Fruit fly (Drosophila melanogaster) whole organism, embryonic: Measurements from ENCODE around the gene CG18301.

Experiments
- Abd-B ChIP-seq: fragments of 200-800 bp; sonication (Bioruptor generic); optimal IDR thresholded peaks from 2 replicates; lab custom pipeline; 2018; ENCODE audit warnings: missing biosample characterization, mild to moderate bottlenecking, missing genetic modification characterization, moderate library complexity
- CG11723 ChIP-seq: fragments of 200-800 bp; sonication (Bioruptor generic); optimal IDR thresholded peaks from 2 replicates; lab custom pipeline; 2017; ENCODE audit warnings: missing biosample characterization, mild to moderate bottlenecking, missing genetic modification characterization
- CG13287 ChIP-seq: fragments of 200-800 bp; sonication (Bioruptor generic); IDR thresholded peaks from 2 replicates; pipeline ENCODE4 v1.3.6; 2022; ENCODE audit warnings: missing biosample characterization, missing genetic modification characterization; ENCODE audit not compliant: partially characterized antibody
- CG13624 ChIP-seq: fragments of 200-800 bp; sonication (Bioruptor generic); optimal IDR thresholded peaks from 2 replicates; lab custom pipeline; 2016; ENCODE audit warnings: missing biosample characterization, missing genetic modification characterization
- CG13775 ChIP-seq: fragments of 200-800 bp; sonication (Bioruptor generic); optimal IDR thresholded peaks from 3 replicates; lab custom pipeline; 2017; ENCODE audit warnings: missing biosample characterization, mild to moderate bottlenecking, missing genetic modification characterization
- CG15073 ChIP-seq: fragments of 200-800 bp; sonication (Bioruptor generic); optimal IDR thresholded peaks from 2 replicates; lab custom pipeline; 2016; ENCODE audit warnings: missing biosample characterization, missing genetic modification characterization
- CG1602 ChIP-seq: fragments of 200-800 bp; sonication (Bioruptor generic); optimal IDR thresholded peaks from 3 replicates; lab custom pipeline; 2016; ENCODE audit warnings: missing biosample characterization, missing genetic modification characterization
- CG17186 ChIP-seq: fragments of 200-800 bp; sonication (Bioruptor generic); optimal IDR thresholded peaks from 3 replicates; lab custom pipeline; 2017; ENCODE audit warnings: missing biosample characterization, missing genetic modification reagents, missing genetic modification characterization
- CG18262 ChIP-seq: fragments of 200-800 bp; optimal IDR thresholded peaks from 3 replicates; lab custom pipeline; 2019; ENCODE audit warnings: missing biosample characterization, mild to moderate bottlenecking, missing genetic modification characterization, moderate library complexity
- CG1832 ChIP-seq: fragments of 200-800 bp; sonication (Bioruptor generic); optimal IDR thresholded peaks from 2 replicates; lab custom pipeline; 2017; ENCODE audit warnings: missing biosample characterization, mild to moderate bottlenecking, missing genetic modification characterization, inconsistent platforms
- CG18619 ChIP-seq: fragments of 200-800 bp; sonication (Bioruptor generic); optimal IDR thresholded peaks from 3 replicates; lab custom pipeline; 2017; ENCODE audit warnings: missing biosample characterization, mild to moderate bottlenecking, missing genetic modification characterization
- CG2120 ChIP-seq: fragments of 200-800 bp; sonication (Bioruptor generic); optimal IDR thresholded peaks from 3 replicates; lab custom pipeline; 2016; ENCODE audit warnings: missing biosample characterization, missing genetic modification characterization
- CG2202 ChIP-seq: fragments of 200-800 bp; sonication (Bioruptor generic); optimal IDR thresholded peaks from 2 replicates; lab custom pipeline; 2018; ENCODE audit warnings: missing biosample characterization, mild to moderate bottlenecking, missing genetic modification characterization
- CG30403 ChIP-seq: fragments of 200-800 bp; sonication (Bioruptor generic); optimal IDR thresholded peaks from 3 replicates; lab custom pipeline; 2016; ENCODE audit warnings: missing biosample characterization, missing genetic modification characterization
- CG31224 ChIP-seq: fragments of 200-800 bp; sonication (Bioruptor generic); IDR thresholded peaks from 2 replicates; pipeline ENCODE4 v1.3.6; 2022; ENCODE audit warnings: missing biosample characterization, missing genetic modification characterization
- CG31388 ChIP-seq: fragments of 200-800 bp; sonication (Bioruptor generic); optimal IDR thresholded peaks from 2 replicates; lab custom pipeline; 2016; ENCODE audit warnings: missing biosample characterization, missing genetic modification characterization
- CG4854 ChIP-seq: fragments of 200-800 bp; sonication (Bioruptor generic); optimal IDR thresholded peaks from 2 replicates; lab custom pipeline; 2016; ENCODE audit warnings: missing biosample characterization, missing genetic modification characterization, inconsistent platforms
- CG6689 ChIP-seq: fragments of 200-800 bp; sonication (Bioruptor generic); IDR thresholded peaks from 2 replicates; pipeline ENCODE4 v1.3.6; 2022; ENCODE audit warnings: missing biosample characterization, missing genetic modification characterization
- CG7786 ChIP-seq: fragments of 200-800 bp; sonication (Bioruptor generic); optimal IDR thresholded peaks from 2 replicates; lab custom pipeline; 2016; ENCODE audit warnings: missing biosample characterization, missing genetic modification characterization
- CG7839 ChIP-seq: fragments of 200-800 bp; sonication (Bioruptor generic); optimal IDR thresholded peaks from 3 replicates; lab custom pipeline; 2018; ENCODE audit warnings: missing biosample characterization, mild to moderate bottlenecking, missing genetic modification characterization, moderate library complexity
- CG9817 ChIP-seq: fragments of 200-800 bp; sonication (Bioruptor generic); optimal IDR thresholded peaks from 2 replicates; lab custom pipeline; 2018; ENCODE audit warnings: missing biosample characterization, mild to moderate bottlenecking, missing genetic modification characterization, moderate library complexity
- Dfd ChIP-seq, 2 experiments: fragments of >200 bp; optimal IDR thresholded peaks; 2 replicates each; lab custom pipeline; 2017; ENCODE audit warnings: missing biosample characterization in 2 of 2, missing genetic modification characterization in 2 of 2
- Hmx ChIP-seq: fragments of 200-800 bp; sonication (Bioruptor generic); optimal IDR thresholded peaks from 2 replicates; lab custom pipeline; 2016; ENCODE audit warnings: missing biosample characterization, missing genetic modification characterization
- Optix ChIP-seq: fragments of 200-800 bp; sonication (Bioruptor generic); IDR thresholded peaks from 3 replicates; pipeline ENCODE4 v1.3.6; 2022; ENCODE audit warnings: missing biosample characterization, missing genetic modification characterization
- Rfx ChIP-seq: fragments of 200-800 bp; sonication (Bioruptor generic); IDR thresholded peaks from 2 replicates; pipeline ENCODE4 v1.3.6; 2022; ENCODE audit warnings: missing biosample characterization, missing genetic modification characterization
- Sox102F ChIP-seq: fragments of 200-800 bp; sonication (Bioruptor generic); optimal IDR thresholded peaks from 2 replicates; lab custom pipeline; 2018; ENCODE audit warnings: missing biosample characterization, mild to moderate bottlenecking, missing genetic modification characterization, moderate library complexity
- Stat92E ChIP-seq, 3 experiments: fragments of >200 bp in 2 of 3; fragments of 200-800 bp in 1 of 3; sonication (Bioruptor generic) in 1 of 3; optimal IDR thresholded peaks; 2 replicates each; lab custom pipeline; 2017 to 2019; ENCODE audit warnings: missing biosample characterization in 3 of 3, missing genetic modification characterization in 3 of 3, mild to moderate bottlenecking in 1 of 3, moderate library complexity in 1 of 3
- Vsx1 ChIP-seq: fragments of 200-800 bp; sonication (Bioruptor generic); optimal IDR thresholded peaks from 2 replicates; lab custom pipeline; 2017; ENCODE audit warnings: missing biosample characterization, mild to moderate bottlenecking, missing genetic modification characterization, missing genetic modification reagents
- YL-1 ChIP-seq: fragments of 200-800 bp; sonication (Bioruptor generic); optimal IDR thresholded peaks from 3 replicates; lab custom pipeline; 2017; ENCODE audit warnings: missing biosample characterization, mild to moderate bottlenecking, missing genetic modification characterization
- amos ChIP-seq: fragments of 200-800 bp; sonication (Bioruptor generic); IDR thresholded peaks from 2 replicates; pipeline ENCODE4 v1.3.6; 2022; ENCODE audit warnings: missing biosample characterization, missing genetic modification characterization; ENCODE audit not compliant: partially characterized antibody
- ase ChIP-seq: fragments of 200-800 bp; sonication (Bioruptor generic); IDR thresholded peaks from 3 replicates; pipeline ENCODE4 v1.3.6; 2022; ENCODE audit warnings: missing biosample characterization, missing genetic modification characterization
- bbx ChIP-seq: fragments of 200-800 bp; sonication (Bioruptor generic); IDR thresholded peaks from 2 replicates; pipeline ENCODE4 v1.3.6; 2022; ENCODE audit warnings: missing biosample characterization, missing genetic modification characterization; ENCODE audit not compliant: partially characterized antibody
- disco-r ChIP-seq: fragments of 200-800 bp; sonication (Bioruptor generic); optimal IDR thresholded peaks from 2 replicates; lab custom pipeline; 2016; ENCODE audit warnings: missing biosample characterization, missing genetic modification characterization
- ewg ChIP-seq: fragments of 200-800 bp; sonication (Bioruptor generic); optimal IDR thresholded peaks from 3 replicates; lab custom pipeline; 2017; ENCODE audit warnings: mild to moderate bottlenecking, missing biosample characterization, missing genetic modification reagents, missing genetic modification characterization
- eyg ChIP-seq: fragments of 200-800 bp; sonication (Bioruptor generic); optimal IDR thresholded peaks from 3 replicates; lab custom pipeline; 2016; ENCODE audit warnings: missing biosample characterization, missing genetic modification characterization
- h ChIP-seq: fragments of >200 bp; optimal IDR thresholded peaks from 2 replicates; lab custom pipeline; 2017
- hbn ChIP-seq: fragments of 200-800 bp; sonication (Bioruptor generic); IDR thresholded peaks from 2 replicates; pipeline ENCODE4 v1.3.6; 2022; ENCODE audit warnings: missing biosample characterization, missing genetic modification characterization; ENCODE audit not compliant: partially characterized antibody
- ind ChIP-seq: fragments of 200-800 bp; sonication (Bioruptor generic); optimal IDR thresholded peaks from 3 replicates; lab custom pipeline; 2016; ENCODE audit warnings: missing biosample characterization, missing genetic modification characterization
- jigr1 ChIP-seq: fragments of 200-800 bp; sonication (Bioruptor generic); IDR thresholded peaks from 3 replicates; pipeline ENCODE4 v1.3.6; 2022; ENCODE audit warnings: missing biosample characterization, missing genetic modification characterization
- kay ChIP-seq: fragments of 200-800 bp; sonication (Bioruptor generic); optimal IDR thresholded peaks from 2 replicates; lab custom pipeline; 2016; ENCODE audit warnings: missing biosample characterization, missing genetic modification characterization
- lilli ChIP-seq: fragments of 200-800 bp; sonication (Bioruptor generic); optimal IDR thresholded peaks from 3 replicates; lab custom pipeline; 2016; ENCODE audit warnings: missing biosample characterization, missing genetic modification characterization
- nerfin-1 ChIP-seq: fragments of 200-800 bp; sonication (Bioruptor generic); optimal IDR thresholded peaks from 3 replicates; lab custom pipeline; 2019; ENCODE audit warnings: missing biosample characterization, mild to moderate bottlenecking, missing genetic modification characterization, moderate library complexity
- p53 ChIP-seq: fragments of 200-800 bp; sonication (Bioruptor generic); optimal IDR thresholded peaks from 2 replicates; lab custom pipeline; 2016; ENCODE audit warnings: missing biosample characterization, missing genetic modification characterization
- repo ChIP-seq: fragments of 200-800 bp; sonication (Bioruptor generic); optimal IDR thresholded peaks from 2 replicates; lab custom pipeline; 2016; ENCODE audit warnings: missing biosample characterization, missing genetic modification characterization
- scrt ChIP-seq: fragments of 200-800 bp; sonication (Bioruptor generic); optimal IDR thresholded peaks from 2 replicates; lab custom pipeline; 2018; ENCODE audit warnings: missing biosample characterization, mild to moderate bottlenecking, missing genetic modification characterization, moderate library complexity
- unc-4 ChIP-seq: fragments of 200-800 bp; sonication (Bioruptor generic); IDR thresholded peaks from 2 replicates; pipeline ENCODE4 v1.3.6; 2022; ENCODE audit warnings: missing biosample characterization, missing genetic modification characterization; ENCODE audit not compliant: partially characterized antibody
- wdn ChIP-seq: fragments of 200-800 bp; sonication (Bioruptor generic); IDR thresholded peaks from 2 replicates; pipeline ENCODE4 v1.3.6; 2022; ENCODE audit warnings: missing biosample characterization, missing genetic modification characterization
- z ChIP-seq: fragments of 200-800 bp; sonication (Bioruptor generic); IDR thresholded peaks from 3 replicates; pipeline ENCODE4 v1.3.6; 2022; ENCODE audit warnings: missing biosample characterization, missing genetic modification characterization
- zfh1 ChIP-seq: fragments of 200-800 bp; sonication (Bioruptor generic); IDR thresholded peaks from 3 replicates; pipeline ENCODE4 v1.3.6; 2022; ENCODE audit warnings: missing biosample characterization, missing genetic modification characterization

The CG18301 gene

dm6 chr2L:10522174-10522893, 9.3 kb upstream of the CG18301 start (continued):
- TF ChIP-seq nerfin-1 (tag; lab: Kevin White, UChicago) = peak; percentile 38
- TF ChIP-seq CG13287 (GFP tag; lab: Robert Waterston, UW) = no peak
- TF ChIP-seq Rfx (GFP tag; lab: Robert Waterston, UW) = peak; percentile 63
- TF ChIP-seq zfh1 = no peak
- peak; percentile 46; the same call in 1 of the 2 replicates for TF ChIP-seq CG31224 (GFP tag; lab: Robert Waterston, UW)
- TF ChIP-seq CG13624 (GFP tag; lab: Kevin White, UChicago) = no peak
- no peak for TF ChIP-seq CG15073 (GFP tag; lab: Kevin White, UChicago)
- TF ChIP-seq repo (GFP tag; lab: Kevin White, UChicago) = no peak
- TF ChIP-seq CG4854 = no peak
- peak; percentile 18 for TF ChIP-seq CG31388 (GFP tag; lab: Kevin White, UChicago)
- TF ChIP-seq CG18262 (tag; lab: Kevin White, UChicago) = peak; percentile 65
- TF ChIP-seq p53 (GFP tag; lab: Kevin White, UChicago) = no peak
- TF ChIP-seq Sox102F (GFP tag; lab: Kevin White, UChicago) = peak; percentile 75
- peak; percentile 79 for TF ChIP-seq CG7839 (tag; lab: Kevin White, UChicago)
- TF ChIP-seq CG30403 (GFP tag; lab: Kevin White, UChicago) = peak; percentile 77
- no peak for TF ChIP-seq Stat92E (GFP tag; optimal IDR thresholded peaks at IDR 0.05; lab: Kevin White, UChicago)
- TF ChIP-seq Hmx (GFP tag; lab: Kevin White, UChicago) = no peak
- no peak for TF ChIP-seq bbx (GFP tag; lab: Robert Waterston, UW)
- peak; percentile 40; the same call in 1 of the 3 replicates for TF ChIP-seq Optix
- TF ChIP-seq Dfd (GFP tag; optimal IDR thresholded peaks at IDR 0.05; lab: Kevin White, UChicago) = no peak
- no peak for TF ChIP-seq YL-1 (GFP tag; lab: Kevin White, UChicago)
- peak; percentile 60; the same call in 1 of the 3 replicates for TF ChIP-seq ase (GFP tag; lab: Robert Waterston, UW)
- TF ChIP-seq CG11723 (GFP tag; lab: Kevin White, UChicago) = peak; percentile 35
- TF ChIP-seq CG2202 = no peak
- peak; percentile 59 for TF ChIP-seq CG18619 (GFP tag; lab: Kevin White, UChicago)
- 0 out of 3 replicates have a peak, but pooled peaks have one; percentile 25 for TF ChIP-seq jigr1 (GFP tag; lab: Robert Waterston, UW)
- no peak for TF ChIP-seq CG7786
- TF ChIP-seq z = no peak; the same call in 2 of the 3 replicates
- no peak for TF ChIP-seq CG1832 (GFP tag; lab: Kevin White, UChicago)
- no peak for TF ChIP-seq disco-r (GFP tag; lab: Kevin White, UChicago)
- TF ChIP-seq CG17186 (GFP tag; lab: Kevin White, UChicago) = no peak
- TF ChIP-seq unc-4 = no peak
- TF ChIP-seq ind (GFP tag; lab: Kevin White, UChicago) = peak; percentile 60
- peak; percentile 71; the same call in 1 of the 2 replicates for TF ChIP-seq CG6689 (GFP tag; lab: Robert Waterston, UW)
- peak; percentile 34 for TF ChIP-seq CG9817 (tag; lab: Kevin White, UChicago)
- no peak for TF ChIP-seq amos (GFP tag; lab: Robert Waterston, UW)
- peak; percentile 85 for TF ChIP-seq scrt
- TF ChIP-seq Abd-B (GFP tag; lab: Kevin White, UChicago) = peak; percentile 17
- TF ChIP-seq Vsx1 (GFP tag; lab: Kevin White, UChicago) = peak; percentile 4
- no peak for TF ChIP-seq kay (GFP tag; lab: Kevin White, UChicago)
- peak; percentile 36 for TF ChIP-seq ewg (GFP tag; lab: Kevin White, UChicago)
- no peak for TF ChIP-seq eyg (GFP tag; lab: Kevin White, UChicago)
- no peak for TF ChIP-seq h (lab: Kevin White, UChicago)
- TF ChIP-seq lilli (GFP tag; lab: Kevin White, UChicago) = peak; percentile 22
- TF ChIP-seq hbn (GFP tag; lab: Robert Waterston, UW) = no peak
- peak; percentile 56 for TF ChIP-seq CG1602 (GFP tag; lab: Kevin White, UChicago)
- peak; percentile 51 for TF ChIP-seq CG2120
- TF ChIP-seq wdn (GFP tag; lab: Robert Waterston, UW) = no peak
- TF ChIP-seq CG13775 = peak; percentile 53
